Worm (Caenorhabditis elegans) whole organism, L1 larva: ENCODE measurements around the gene F21C10.11.

ENCODE experiments used
- C04F5.9 ChIP-seq: sonication (generic microtip); optimal IDR thresholded peaks from 2 replicates; lab custom pipeline; 2016; ENCODE audit warnings: missing genetic modification characterization, missing compliant biosample characterization
- C34B4.2 ChIP-seq: sonication (generic microtip); optimal IDR thresholded peaks from 2 replicates; lab custom pipeline; 2017; ENCODE audit warnings: mild to moderate bottlenecking, missing genetic modification characterization, missing compliant biosample characterization
- Y116A8C.19 ChIP-seq: sonication (generic microtip); optimal IDR thresholded peaks from 2 replicates; lab custom pipeline; 2016; ENCODE audit warnings: missing compliant biosample characterization, missing genetic modification characterization, borderline replicate concordance
- aha-1 ChIP-seq: fragments of 150-350 bp; optimal IDR thresholded peaks from 2 replicates; lab custom pipeline; 2014; ENCODE audit warnings: missing biosample characterization, missing genetic modification characterization
- aly-2 ChIP-seq: fragments of 150-350 bp; optimal IDR thresholded peaks from 2 replicates; lab custom pipeline; 2014; ENCODE audit warnings: missing biosample characterization, missing genetic modification characterization
- ama-1 ChIP-seq: fragments of 150-350 bp; optimal IDR thresholded peaks from 2 replicates; lab custom pipeline; 2014
- blmp-1 ChIP-seq: fragments of 150-350 bp; optimal IDR thresholded peaks from 2 replicates; lab custom pipeline; 2014; ENCODE audit warnings: missing biosample characterization, missing genetic modification characterization
- ceh-88 ChIP-seq: fragments of 200-800 bp; sonication (Bioruptor generic); IDR thresholded peaks from 2 replicates; pipeline ENCODE4 v1.3.6; 2022; ENCODE audit warnings: missing genetic modification characterization, missing compliant biosample characterization
- efl-1 ChIP-seq, 4 experiments: fragments of 150-350 bp; optimal IDR thresholded peaks in 3 of 4; peaks in 1 of 4; 1 replicate in 1 of 4; 2 replicates in 3 of 4; lab custom pipeline; 2014; ENCODE audit warnings: missing biosample characterization in 2 of 4, missing genetic modification characterization in 2 of 4, missing genetic modification reagents in 2 of 4
- efl-3 ChIP-seq: fragments of 200-800 bp; sonication (Bioruptor generic); optimal IDR thresholded peaks from 2 replicates; lab custom pipeline; 2018; ENCODE audit warnings: mild to moderate bottlenecking, missing genetic modification characterization, missing compliant biosample characterization
- egl-13 ChIP-seq: sonication (generic microtip); optimal IDR thresholded peaks from 2 replicates; lab custom pipeline; 2016; ENCODE audit warnings: missing genotype, missing genetic modification reagents, missing genetic modification characterization, missing compliant biosample characterization
- egl-27 ChIP-seq, 2 experiments: fragments of 150-350 bp in 1 of 2; sonication (generic microtip); optimal IDR thresholded peaks; 3 replicates each; lab custom pipeline; 2017 to 2018; ENCODE audit warnings: missing biosample characterization in 2 of 2, missing genetic modification characterization in 2 of 2, missing genetic modification reagents in 2 of 2
- elt-3 ChIP-seq, 6 experiments: fragments of 150-350 bp in 1 of 6; sonication (generic microtip); optimal IDR thresholded peaks; 2 replicates each; lab custom pipeline; 2017 to 2018; ENCODE audit warnings: missing biosample characterization in 6 of 6, missing genetic modification characterization in 6 of 6, inconsistent platforms in 1 of 6
- ets-5 ChIP-seq: fragments of 200-800 bp; sonication (Bioruptor generic); IDR thresholded peaks from 2 replicates; pipeline ENCODE4 v1.3.6; 2022; ENCODE audit warnings: missing genetic modification characterization, missing compliant biosample characterization
- fkh-10 ChIP-seq: sonication (generic microtip); optimal IDR thresholded peaks from 2 replicates; lab custom pipeline; 2017; ENCODE audit warnings: missing biosample characterization, missing genetic modification reagents, missing genetic modification characterization
- fkh-8 ChIP-seq: sonication (generic microtip); optimal IDR thresholded peaks from 2 replicates; lab custom pipeline; 2016; ENCODE audit warnings: mild to moderate bottlenecking, missing genetic modification characterization, missing compliant biosample characterization
- grh-1 ChIP-seq: fragments of 200-800 bp; sonication (Bioruptor generic); IDR thresholded peaks from 2 replicates; pipeline ENCODE4 v1.3.6; 2022; ENCODE audit warnings: missing genetic modification reagents, missing genetic modification characterization, missing compliant biosample characterization
- hlh-4 ChIP-seq: sonication (generic microtip); optimal IDR thresholded peaks from 2 replicates; lab custom pipeline; 2016; ENCODE audit warnings: mild to moderate bottlenecking, missing genetic modification characterization, missing compliant biosample characterization
- hpl-2 ChIP-seq: fragments of 150-350 bp; optimal IDR thresholded peaks from 2 replicates; lab custom pipeline; 2014; ENCODE audit warnings: missing biosample characterization, missing genetic modification reagents, missing genetic modification characterization
- isw-1 ChIP-seq: fragments of 200-800 bp; sonication (Bioruptor generic); IDR thresholded peaks from 2 replicates; pipeline ENCODE4 v1.3.6; 2022; ENCODE audit warnings: missing genetic modification characterization, missing compliant biosample characterization
- jun-1 ChIP-seq: fragments of 150-350 bp; optimal IDR thresholded peaks from 2 replicates; lab custom pipeline; 2014; ENCODE audit warnings: missing biosample characterization, missing genetic modification reagents, missing genetic modification characterization
- lin-14 ChIP-seq: fragments of 200-800 bp; sonication (Bioruptor generic); optimal IDR thresholded peaks from 2 replicates; lab custom pipeline; 2018; ENCODE audit warnings: mild to moderate bottlenecking, missing genetic modification characterization, moderate library complexity, missing compliant biosample characterization
- lin-35 ChIP-seq, 2 experiments: fragments of 150-350 bp; optimal IDR thresholded peaks; 2 replicates each; lab custom pipeline; 2014; ENCODE audit warnings: missing biosample characterization in 2 of 2, missing genetic modification characterization in 2 of 2, missing genetic modification reagents in 2 of 2
- mdl-1 ChIP-seq, 2 experiments: fragments of 150-350 bp; optimal IDR thresholded peaks; 2 replicates each; lab custom pipeline; 2014 to 2017; ENCODE audit warnings: missing biosample characterization in 2 of 2, missing genetic modification characterization in 2 of 2, inconsistent platforms in 1 of 2
- mep-1 ChIP-seq: fragments of 150-350 bp; optimal IDR thresholded peaks from 2 replicates; lab custom pipeline; 2014; ENCODE audit warnings: missing biosample characterization, missing genetic modification characterization
- nhr-12 ChIP-seq: sonication (generic microtip); optimal IDR thresholded peaks from 2 replicates; lab custom pipeline; 2017; ENCODE audit warnings: missing biosample characterization, missing genetic modification characterization
- nhr-19 ChIP-seq: fragments of 200-800 bp; sonication (Bioruptor generic); conservative IDR thresholded peaks from 2 replicates; pipeline ENCODE4 v1.3.6; 2022; ENCODE audit warnings: missing genetic modification characterization, missing compliant biosample characterization
- nhr-20 ChIP-seq: sonication (generic microtip); optimal IDR thresholded peaks from 2 replicates; lab custom pipeline; 2016; ENCODE audit warnings: mild to moderate bottlenecking, missing genetic modification characterization, missing compliant biosample characterization
- nhr-28 ChIP-seq: fragments of 150-350 bp; optimal IDR thresholded peaks from 2 replicates; lab custom pipeline; 2014; ENCODE audit warnings: missing biosample characterization, missing genetic modification characterization
- nhr-47 ChIP-seq: sonication (generic microtip); optimal IDR thresholded peaks from 2 replicates; lab custom pipeline; 2016; ENCODE audit warnings: mild to moderate bottlenecking, missing genetic modification characterization, moderate library complexity, missing compliant biosample characterization
- nhr-71 ChIP-seq: sonication (generic microtip); optimal IDR thresholded peaks from 2 replicates; lab custom pipeline; 2016; ENCODE audit warnings: mild to moderate bottlenecking, missing genetic modification characterization, moderate library complexity, missing compliant biosample characterization
- nhr-85 ChIP-seq: sonication (generic microtip); peaks from one replicate; lab custom pipeline; 2016; ENCODE audit warnings: missing genetic modification characterization, inconsistent platforms, missing compliant biosample characterization
- nhr-90 ChIP-seq: sonication (generic microtip); optimal IDR thresholded peaks from 2 replicates; lab custom pipeline; 2016; ENCODE audit warnings: mild to moderate bottlenecking, missing genetic modification characterization, missing compliant biosample characterization; ENCODE audit not compliant: poor library complexity
- skn-1 ChIP-seq: fragments of 150-350 bp; optimal IDR thresholded peaks from 2 replicates; lab custom pipeline; 2014; ENCODE audit warnings: missing biosample characterization, missing genetic modification characterization
- snu-23 ChIP-seq: sonication (generic microtip); optimal IDR thresholded peaks from 2 replicates; lab custom pipeline; 2016; ENCODE audit warnings: missing genetic modification characterization, missing compliant biosample characterization
- tlp-1 ChIP-seq: fragments of 150-350 bp; optimal IDR thresholded peaks from 2 replicates; lab custom pipeline; 2014; ENCODE audit warnings: missing biosample characterization, missing genetic modification characterization
- unc-130 ChIP-seq: fragments of 150-350 bp; optimal IDR thresholded peaks from 2 replicates; lab custom pipeline; 2017; ENCODE audit warnings: missing biosample characterization, missing genetic modification characterization, inconsistent platforms
- xbp-1 ChIP-seq: sonication (generic microtip); optimal IDR thresholded peaks from 2 replicates; lab custom pipeline; 2016; ENCODE audit warnings: missing genetic modification characterization, missing compliant biosample characterization
- zip-4 ChIP-seq: fragments of 200-800 bp; sonication (Bioruptor generic); optimal IDR thresholded peaks from 2 replicates; lab custom pipeline; 2018; ENCODE audit warnings: mild to moderate bottlenecking, missing genetic modification characterization, moderate library complexity, missing compliant biosample characterization
- ztf-11 ChIP-seq, 2 experiments: sonication (generic microtip); optimal IDR thresholded peaks; 2 replicates each; lab custom pipeline; 2016 to 2017; ENCODE audit warnings: missing genetic modification characterization in 2 of 2, missing biosample characterization in 1 of 2, missing compliant biosample characterization in 1 of 2

F21C10.11 gene

ce11 chrV:9156679-9157078 is 33.4 kb downstream of the F21C10.11 start, which contains the start of gene B0222.15:
Gene B0222.15, minus strand, starts transcription at chrV:9156779.
- TF ChIP-seq mep-1 = no peak

ce11 chrV:9157597-9157996 is 34.3 kb downstream of the F21C10.11 start:
- TF ChIP-seq ets-5 (GFP tag; lab: Robert Waterston, UW) (no peak), nhr-90 (tag; lab: Kevin White, UChicago) (no peak), tlp-1 (no peak), skn-1 (tag; lab: Kevin White, UChicago) (no peak), fkh-8 (tag; lab: Kevin White, UChicago) (peak; percentile 24), efl-3 (no peak), nhr-19 (GFP tag; lab: Robert Waterston, UW) (no peak), efl-1 (optimal IDR thresholded peaks at IDR 0.05; lab: Kevin White, UChicago) (no peak), efl-1 (GFP tag; optimal IDR thresholded peaks at IDR 0.05 in 1 of 2; lab: Kevin White, UChicago) (no peak), ama-1 (lab: Kevin White, UChicago) (no peak), C04F5.9 (no peak), mdl-1 (tag; optimal IDR thresholded peaks at IDR 0.05; lab: Kevin White, UChicago) (no peak), nhr-71 (peak; percentile 36), jun-1 (no peak), unc-130 (tag; lab: Kevin White, UChicago) (no peak), nhr-47 (tag; lab: Kevin White, UChicago) (peak; percentile 41), Y116A8C.19 (tag; lab: Kevin White, UChicago) (no peak), fkh-10 (GFP tag; lab: Kevin White, UChicago) (peak; percentile 96), blmp-1 (tag; lab: Kevin White, UChicago) (no peak), nhr-12 (tag; lab: Kevin White, UChicago) (no peak), egl-13 (tag; lab: Kevin White, UChicago) (no peak), lin-14 (GFP tag; lab: Kevin White, UChicago) (peak; percentile 39), aha-1 (no peak), C34B4.2 (tag; lab: Kevin White, UChicago) (no peak), xbp-1 (no peak), isw-1 (GFP tag; lab: Robert Waterston, UW) (no peak), hpl-2 (GFP tag; lab: Kevin White, UChicago) (no peak), zip-4 (GFP tag; lab: Kevin White, UChicago) (no peak)

- TF ChIP-seq nhr-71 (peak; percentile 25), nhr-85 (peak; percentile 59), nhr-90 (tag; lab: Kevin White, UChicago) (peak; percentile 7), aly-2 (peak; percentile 60)
These were observed 35.9 kb downstream of the F21C10.11 start for ce11 chrV:9159146-9159717.

ce11 chrV:9160224-9160886 is 37.1 kb downstream of the F21C10.11 start, which contains the start of gene col-144:
Gene col-144, minus strand, starts transcription at chrV:9160642.
- TF ChIP-seq nhr-19 (GFP tag; lab: Robert Waterston, UW) = peak; percentile 39; the same call in 1 of the 2 replicates
- peak in 2 of 6 experiments; percentile 36 to 39 for TF ChIP-seq elt-3 (tag; optimal IDR thresholded peaks at IDR 0.05; lab: Kevin White, UChicago)
- TF ChIP-seq hlh-4 (tag; lab: Kevin White, UChicago) = no peak
- TF ChIP-seq snu-23 (GFP tag; lab: Kevin White, UChicago) = peak; percentile 59
- no peak for TF ChIP-seq egl-27 (tag; optimal IDR thresholded peaks at IDR 0.05; lab: Kevin White, UChicago)
- no peak for TF ChIP-seq fkh-8 (tag; lab: Kevin White, UChicago)
- peak in 1 of 2 experiments; percentile 26 for TF ChIP-seq lin-35 (GFP tag; optimal IDR thresholded peaks at IDR 0.05; lab: Kevin White, UChicago)
- peak; percentile 64 for TF ChIP-seq nhr-20 (tag; lab: Kevin White, UChicago)
- peak; percentile 13 for TF ChIP-seq ama-1 (lab: Kevin White, UChicago)
- TF ChIP-seq ztf-11 (tag; optimal IDR thresholded peaks at IDR 0.05; lab: Kevin White, UChicago) = no peak
- TF ChIP-seq nhr-28 (tag; lab: Kevin White, UChicago) = no peak
- TF ChIP-seq nhr-85 = peak; percentile 93
- no peak for TF ChIP-seq efl-1 (optimal IDR thresholded peaks at IDR 0.05; lab: Kevin White, UChicago)
- TF ChIP-seq efl-1 (GFP tag; optimal IDR thresholded peaks at IDR 0.05 in 1 of 2; lab: Kevin White, UChicago) = peak in 1 of 2 experiments; percentile 82
- peak; percentile 55 for TF ChIP-seq nhr-71
- no peak for TF ChIP-seq grh-1 (GFP tag; lab: Robert Waterston, UW)
- TF ChIP-seq ceh-88 (GFP tag; lab: Robert Waterston, UW) = no peak
- TF ChIP-seq blmp-1 (tag; lab: Kevin White, UChicago) = peak; percentile 38
- peak; percentile 68 for TF ChIP-seq lin-14 (GFP tag; lab: Kevin White, UChicago)
